Fruit fly (Drosophila melanogaster): ENCODE measurements around the gene CenB1A.

DNA sequence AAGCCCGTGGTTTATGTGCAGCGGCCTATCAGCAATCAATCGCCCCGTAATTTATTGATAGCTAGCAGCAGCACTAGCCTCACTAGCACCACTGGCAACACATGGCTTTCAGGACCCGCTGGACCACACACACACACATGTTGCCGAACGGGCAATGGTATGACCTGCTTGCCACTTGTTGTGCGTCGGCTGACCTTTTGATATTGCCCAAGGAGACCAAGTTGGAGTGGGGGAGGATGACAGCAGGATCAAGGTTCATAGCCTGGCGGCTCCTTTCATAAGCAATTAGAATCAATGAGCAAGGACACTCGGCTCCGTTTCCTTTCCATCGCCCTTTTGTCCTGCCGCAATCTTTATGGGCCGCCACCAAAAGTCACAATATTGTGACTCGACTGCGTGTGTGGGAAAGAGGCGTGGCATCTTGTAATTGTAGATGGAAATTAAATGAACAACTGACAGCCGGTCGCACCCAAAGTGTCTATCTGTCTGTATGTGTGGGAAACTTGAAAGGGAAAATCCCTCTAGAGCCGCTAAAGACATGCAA is 13.2 kb downstream of the CenB1A start:
- TF ChIP-seq CG14655 (GFP tag; optimal IDR thresholded peaks at IDR 0.05) (no peak), EcR (GFP tag; optimal IDR thresholded peaks at IDR 0.05) (no peak), gl (tag; optimal IDR thresholded peaks at IDR 0.05) (no peak), Ets98B (GFP tag; IDR thresholded peaks at IDR 0.05) (no peak), CG12605 (GFP tag; IDR thresholded peaks at IDR 0.05) (no peak), CG13204 (GFP tag; optimal IDR thresholded peaks at IDR 0.05) (no peak), CG8159 (tag; optimal IDR thresholded peaks at IDR 0.05) (no peak), CG17806 (tag; optimal IDR thresholded peaks at IDR 0.05) (no peak), Snoo (tag; optimal IDR thresholded peaks at IDR 0.05) (no peak), D1 (tag; optimal IDR thresholded peaks at IDR 0.05) (no peak), rn (GFP tag; IDR thresholded peaks at IDR 0.05) (no peak)
